Worm (Caenorhabditis elegans): ENCODE measurements around the gene irld-50.

Gene irld-50

DNA sequence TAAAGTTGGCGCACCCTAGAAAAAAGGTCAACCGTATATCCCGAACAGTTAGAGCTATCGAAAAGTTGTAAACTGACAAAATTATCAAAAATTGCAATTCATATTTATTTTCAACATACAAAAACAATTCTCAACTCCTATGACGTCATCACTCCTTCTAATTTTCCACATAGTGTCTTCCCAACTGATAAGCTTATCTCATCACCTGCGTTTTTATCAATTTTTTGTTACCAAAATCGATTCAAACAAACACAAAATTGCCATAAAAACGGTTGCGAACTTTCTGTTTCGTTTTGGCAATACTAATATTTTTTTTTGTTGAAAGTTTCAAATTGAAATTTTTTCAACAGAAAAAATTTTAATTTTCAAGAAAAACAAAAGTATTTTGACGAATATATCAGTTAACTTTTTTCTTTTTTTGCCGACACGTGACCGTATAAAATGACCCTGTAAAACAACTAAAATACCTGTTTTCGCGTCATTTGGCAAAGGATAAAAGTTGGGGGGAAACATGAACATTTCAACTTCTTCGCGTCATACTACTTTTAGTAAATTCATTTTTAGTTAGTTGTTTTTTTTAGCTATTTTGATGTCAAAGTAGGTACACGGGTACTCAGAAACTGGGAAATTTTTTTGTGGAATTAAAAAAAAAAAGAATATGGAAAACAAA is 31.8 kb upstream of the irld-50 start (continued):
- TF ChIP-seq mep-1 (tag; optimal IDR thresholded peaks at IDR 0.05): peak; percentile 37
- TF ChIP-seq nhr-28 (tag; optimal IDR thresholded peaks at IDR 0.05): peak; percentile 70
- TF ChIP-seq egl-43 (GFP tag; IDR thresholded peaks at IDR 0.05): no peak
- TF ChIP-seq ZK546.5 (tag; optimal IDR thresholded peaks at IDR 0.05): no peak
- TF ChIP-seq daf-16 (GFP tag; optimal IDR thresholded peaks at IDR 0.05): no peak
- peak; percentile 84 for TF ChIP-seq daf-16 (tag; optimal IDR thresholded peaks at IDR 0.05)
- TF ChIP-seq lin-38 (GFP tag; IDR thresholded peaks at IDR 0.05): no peak
- peak; percentile 89 for TF ChIP-seq dmd-6 (GFP tag; IDR thresholded peaks at IDR 0.05)
- no peak for TF ChIP-seq F37D6.2 (tag; optimal IDR thresholded peaks at IDR 0.05)
- no peak for TF ChIP-seq snpc-1.2 (GFP tag; IDR thresholded peaks at IDR 0.05)
- TF ChIP-seq fkh-10 (GFP tag; optimal IDR thresholded peaks at IDR 0.05): no peak
- TF ChIP-seq F10B5.3 (tag; optimal IDR thresholded peaks at IDR 0.05): no peak
- no peak for TF ChIP-seq pha-4 (GFP tag; IDR thresholded peaks at IDR 0.05)
- no peak for TF ChIP-seq pha-4 (tag; optimal IDR thresholded peaks at IDR 0.05)
- TF ChIP-seq unc-130 (GFP tag; optimal IDR thresholded peaks at IDR 0.05): no peak
- no peak for TF ChIP-seq spr-3 (GFP tag; optimal IDR thresholded peaks at IDR 0.05)
- peak; percentile 84 for TF ChIP-seq dve-1 (tag; optimal IDR thresholded peaks at IDR 0.05; ENCODE audit: insufficient read depth)
- no peak for TF ChIP-seq ztf-7 (tag; optimal IDR thresholded peaks at IDR 0.05)
- TF ChIP-seq duxl-1 (tag; optimal IDR thresholded peaks at IDR 0.05; ENCODE audit: poor library complexity): no peak
- no peak for TF ChIP-seq skn-1 (tag; optimal IDR thresholded peaks at IDR 0.05)
- TF ChIP-seq attf-4 (tag; optimal IDR thresholded peaks at IDR 0.05): no peak
- no peak for TF ChIP-seq F44E2.7 (GFP tag; IDR thresholded peaks at IDR 0.05)
- TF ChIP-seq ceh-20 (GFP tag; IDR thresholded peaks at IDR 0.05): no peak
- peak; percentile 39; the same call in 1 of the 2 replicates for TF ChIP-seq php-3 (GFP tag; IDR thresholded peaks at IDR 0.05)
- TF ChIP-seq dmd-8 (GFP tag; IDR thresholded peaks at IDR 0.05): no peak
- peak; percentile 18 for TF ChIP-seq hlh-30 (tag; optimal IDR thresholded peaks at IDR 0.05; ENCODE audit: insufficient read depth)
- TF ChIP-seq nhr-25 (tag; optimal IDR thresholded peaks at IDR 0.05; ENCODE audit: borderline replicate concordance, insufficient read depth): no peak
- TF ChIP-seq nhr-77 (tag; optimal IDR thresholded peaks at IDR 0.05): peak; percentile 65
- TF ChIP-seq lin-13 (GFP tag; optimal IDR thresholded peaks at IDR 0.05): peak; percentile 2
- TF ChIP-seq madf-9 (GFP tag; conservative IDR thresholded peaks at IDR 0.05): no peak
- TF ChIP-seq T26A8.4 (GFP tag; IDR thresholded peaks at IDR 0.05): no peak
- TF ChIP-seq madf-5 (GFP tag; IDR thresholded peaks at IDR 0.05): no peak
- TF ChIP-seq tag-97 (GFP tag; IDR thresholded peaks at IDR 0.05): no peak
- no peak for TF ChIP-seq zag-1 (tag; optimal IDR thresholded peaks at IDR 0.05)
- TF ChIP-seq zfp-2 (tag; optimal IDR thresholded peaks at IDR 0.05): no peak
- no peak for TF ChIP-seq ztf-11 (tag; optimal IDR thresholded peaks at IDR 0.05)
- no peak for TF ChIP-seq nhr-76 (tag; optimal IDR thresholded peaks at IDR 0.05)
- peak in 1 of 2 experiments; percentile 4 for TF ChIP-seq lsy-2 (tag; optimal IDR thresholded peaks at IDR 0.05)
- peak; percentile 89 for TF ChIP-seq pqm-1 (tag; optimal IDR thresholded peaks at IDR 0.05)
- TF ChIP-seq D1046.2 (GFP tag; IDR thresholded peaks at IDR 0.05): no peak
- no peak for TF ChIP-seq arid-1 (GFP tag; conservative IDR thresholded peaks at IDR 0.05)
- no peak for TF ChIP-seq daf-19 (GFP tag; conservative IDR thresholded peaks at IDR 0.05)
- no peak for TF ChIP-seq nhr-48 (tag; optimal IDR thresholded peaks at IDR 0.05)
- TF ChIP-seq Y105C5A.15 (GFP tag; IDR thresholded peaks at IDR 0.05): no peak
- no peak for TF ChIP-seq hif-1 (tag; optimal IDR thresholded peaks at IDR 0.05)
- TF ChIP-seq nhr-41 (GFP tag; IDR thresholded peaks at IDR 0.05): no peak
- TF ChIP-seq F26F4.8 (GFP tag; conservative IDR thresholded peaks at IDR 0.05): no peak
- peak; percentile 14 for TF ChIP-seq T20F7.1 (GFP tag; optimal IDR thresholded peaks at IDR 0.05)
- TF ChIP-seq ces-1 (GFP tag; optimal IDR thresholded peaks at IDR 0.05): no peak
- peak in 1 of 2 experiments; percentile 12 for TF ChIP-seq mdl-1 (tag; optimal IDR thresholded peaks at IDR 0.05)
- peak; percentile 38 for TF ChIP-seq aha-1 (tag)
